Worm (Caenorhabditis elegans) whole organism, mixed stage, embryonic: ENCODE results near the gene ugt-15.

Source experiments
- M03D4.4 ChIP-seq: sonication (generic microtip); optimal IDR thresholded peaks from 2 replicates; lab custom pipeline; 2017; ENCODE audit warnings: mild to moderate bottlenecking, missing genetic modification characterization, missing compliant biosample characterization
- bed-3 ChIP-seq: fragments of 200-800 bp; sonication (Bioruptor generic); optimal IDR thresholded peaks from 3 replicates; lab custom pipeline; 2018; ENCODE audit warnings: mild to moderate bottlenecking, missing genetic modification characterization, moderate library complexity, missing compliant biosample characterization
- blmp-1 ChIP-seq: fragments of 150-350 bp; optimal IDR thresholded peaks from 2 replicates; lab custom pipeline; 2014; ENCODE audit warnings: missing biosample characterization, missing genetic modification characterization
- ceh-39 ChIP-seq: fragments of 150-350 bp; optimal IDR thresholded peaks from 2 replicates; lab custom pipeline; 2014; ENCODE audit warnings: missing biosample characterization, missing genetic modification characterization
- ceh-43 ChIP-seq: fragments of 200-800 bp; sonication (Bioruptor generic); optimal IDR thresholded peaks from 2 replicates; lab custom pipeline; 2018; ENCODE audit warnings: mild to moderate bottlenecking, missing genetic modification characterization, moderate library complexity, missing compliant biosample characterization
- ceh-83 ChIP-seq: fragments of 200-800 bp; sonication (Bioruptor generic); optimal IDR thresholded peaks from 2 replicates; lab custom pipeline; 2018; ENCODE audit warnings: mild to moderate bottlenecking, missing genetic modification characterization, missing compliant biosample characterization
- ces-1 ChIP-seq: fragments of 150-350 bp; optimal IDR thresholded peaks from 2 replicates; lab custom pipeline; 2014; ENCODE audit warnings: missing biosample characterization, missing genetic modification reagents, missing genetic modification characterization
- elt-1 ChIP-seq: sonication (generic microtip); optimal IDR thresholded peaks from 2 replicates; lab custom pipeline; 2017; ENCODE audit warnings: missing genetic modification characterization, mild to moderate bottlenecking, missing compliant biosample characterization, antibody characterized with exemption, moderate library complexity, borderline replicate concordance; ENCODE audit not compliant: insufficient read depth
- flh-1 ChIP-seq: fragments of 200-800 bp; sonication (Bioruptor generic); optimal IDR thresholded peaks from 2 replicates; lab custom pipeline; 2018; ENCODE audit warnings: mild to moderate bottlenecking, missing genetic modification characterization, moderate library complexity, missing compliant biosample characterization
- ham-2 ChIP-seq: fragments of 200-800 bp; sonication (Bioruptor generic); optimal IDR thresholded peaks from 2 replicates; lab custom pipeline; 2018; ENCODE audit warnings: mild to moderate bottlenecking, missing genetic modification characterization, missing compliant biosample characterization
- hlh-1 ChIP-seq: fragments of 150-350 bp; optimal IDR thresholded peaks from 2 replicates; lab custom pipeline; 2014; ENCODE audit warnings: missing biosample characterization, missing genetic modification reagents, missing genetic modification characterization
- lin-13 ChIP-seq: fragments of 150-350 bp; optimal IDR thresholded peaks from 2 replicates; lab custom pipeline; 2014; ENCODE audit warnings: missing biosample characterization, missing genetic modification characterization
- lin-32 ChIP-seq: fragments of 200-800 bp; sonication (Bioruptor generic); optimal IDR thresholded peaks from 2 replicates; lab custom pipeline; 2018; ENCODE audit warnings: mild to moderate bottlenecking, missing genetic modification characterization, missing compliant biosample characterization
- lsy-2 ChIP-seq: fragments of 150-350 bp; optimal IDR thresholded peaks from 2 replicates; lab custom pipeline; 2014; ENCODE audit warnings: missing biosample characterization, missing genetic modification characterization
- mab-5 ChIP-seq: fragments of 150-350 bp; optimal IDR thresholded peaks from 2 replicates; lab custom pipeline; 2014; ENCODE audit warnings: missing biosample characterization, missing genetic modification characterization
- mep-1 ChIP-seq: fragments of 150-350 bp; optimal IDR thresholded peaks from 2 replicates; lab custom pipeline; 2017; ENCODE audit warnings: missing biosample characterization, missing genetic modification reagents, missing genetic modification characterization, inconsistent platforms
- mls-2 ChIP-seq: sonication (generic microtip); optimal IDR thresholded peaks from 2 replicates; lab custom pipeline; 2016; ENCODE audit warnings: mild to moderate bottlenecking, missing genetic modification characterization, moderate library complexity, missing compliant biosample characterization
- nhr-12 ChIP-seq: fragments of 150-350 bp; optimal IDR thresholded peaks from 2 replicates; lab custom pipeline; 2014; ENCODE audit warnings: missing biosample characterization, missing genetic modification characterization
- nhr-237 ChIP-seq: fragments of 150-350 bp; optimal IDR thresholded peaks from 2 replicates; lab custom pipeline; 2014; ENCODE audit warnings: missing biosample characterization, missing genetic modification characterization
- nhr-28 ChIP-seq: fragments of 150-350 bp; optimal IDR thresholded peaks from 2 replicates; lab custom pipeline; 2014; ENCODE audit warnings: missing biosample characterization, missing genetic modification characterization
- nhr-76 ChIP-seq: sonication (generic microtip); optimal IDR thresholded peaks from 2 replicates; lab custom pipeline; 2017; ENCODE audit warnings: missing biosample characterization, missing genetic modification characterization
- pha-4 ChIP-seq: fragments of 150-350 bp; optimal IDR thresholded peaks from 2 replicates; lab custom pipeline; 2018; ENCODE audit warnings: missing biosample characterization, missing genetic modification reagents, missing genetic modification characterization
- sem-2 ChIP-seq: fragments of 200-800 bp; sonication (Bioruptor generic); optimal IDR thresholded peaks from 2 replicates; lab custom pipeline; 2018; ENCODE audit warnings: mild to moderate bottlenecking, missing genetic modification characterization, missing compliant biosample characterization
- snpc-4 ChIP-seq: fragments of 150-350 bp; optimal IDR thresholded peaks from 2 replicates; lab custom pipeline; 2014; ENCODE audit warnings: missing biosample characterization, missing genetic modification characterization
- sptf-1 ChIP-seq: sonication (generic microtip); optimal IDR thresholded peaks from 2 replicates; lab custom pipeline; 2017; ENCODE audit warnings: mild to moderate bottlenecking, missing genetic modification characterization, moderate library complexity, missing compliant biosample characterization
- tbx-8 ChIP-seq: fragments of 200-800 bp; sonication (Bioruptor generic); optimal IDR thresholded peaks from 2 replicates; lab custom pipeline; 2018; ENCODE audit warnings: mild to moderate bottlenecking, missing genetic modification characterization, moderate library complexity, missing compliant biosample characterization
- unc-120 ChIP-seq: sonication (generic microtip); optimal IDR thresholded peaks from 2 replicates; lab custom pipeline; 2017; ENCODE audit warnings: missing genetic modification characterization, missing compliant biosample characterization; ENCODE audit not compliant: poor library complexity, severe bottlenecking
- zip-8 ChIP-seq: fragments of 150-350 bp; optimal IDR thresholded peaks from 2 replicates; lab custom pipeline; 2014; ENCODE audit warnings: missing biosample characterization, missing genetic modification characterization
- ztf-11 ChIP-seq: fragments of 150-350 bp; optimal IDR thresholded peaks from 2 replicates; lab custom pipeline; 2014; ENCODE audit warnings: missing biosample characterization, missing genetic modification characterization

Gene ugt-15

DNA sequence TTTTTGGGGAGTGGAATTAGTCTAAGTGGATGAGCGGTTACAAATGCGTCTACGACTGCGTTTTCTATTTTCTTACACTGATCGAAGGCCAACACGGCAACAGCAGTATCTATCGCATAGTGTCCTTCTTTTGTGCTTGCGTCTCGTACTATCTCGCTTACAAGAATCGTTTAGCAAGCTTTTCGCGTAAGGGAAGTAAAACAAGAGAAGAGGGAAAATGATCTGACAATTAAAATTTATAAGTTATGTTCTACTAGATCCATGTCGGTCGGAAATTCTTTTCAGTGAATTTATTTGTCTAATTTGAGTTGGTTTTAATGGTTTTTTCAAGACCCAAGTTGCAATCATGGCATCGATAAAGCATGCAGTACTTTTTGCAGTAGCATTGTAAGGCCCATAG lies 40.3 kb upstream of the ugt-15 start, which contains the start of gene fkb-4:
Gene fkb-4 (minus strand): TSS at position 101 of the 400 bp plus-strand sequence.
- TF ChIP-seq ceh-43 (GFP tag; lab: Kevin White, UChicago), result no peak
- no peak for TF ChIP-seq ces-1 (GFP tag; lab: Kevin White, UChicago)
- no peak for TF ChIP-seq lin-13 (tag; lab: Kevin White, UChicago)
- TF ChIP-seq sptf-1, result no peak
- no peak for TF ChIP-seq elt-1 (tag; lab: Kevin White, UChicago)
- TF ChIP-seq mep-1 (tag; lab: Kevin White, UChicago), result no peak
- no peak for TF ChIP-seq sem-2 (GFP tag; lab: Kevin White, UChicago)

DNA sequence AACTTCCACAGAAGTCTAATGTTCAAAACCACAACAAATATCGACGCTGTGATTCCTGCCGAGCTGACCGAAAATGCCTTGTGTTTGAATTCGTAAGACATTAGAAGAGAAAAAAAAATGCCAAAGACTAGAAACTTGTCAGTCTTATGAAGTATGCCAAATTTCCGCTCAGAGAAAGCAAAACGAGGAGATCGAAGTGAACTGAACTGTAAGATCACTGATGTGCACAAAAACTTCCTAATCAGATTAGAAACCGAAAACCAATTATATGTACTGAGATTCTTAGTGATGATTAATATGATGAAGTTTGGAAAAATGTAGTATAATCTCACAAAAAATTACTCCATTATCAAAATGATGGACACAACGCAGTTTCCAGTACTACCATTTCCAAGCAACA lies 38.9 kb upstream of the ugt-15 start, which contains the start of gene srbc-44:
Gene srbc-44 (minus strand): TSS at position 101 of the 400 bp plus-strand sequence.
- no peak for TF ChIP-seq pha-4
- no peak for TF ChIP-seq mls-2 (tag; lab: Kevin White, UChicago)
- no peak for TF ChIP-seq bed-3 (GFP tag; lab: Kevin White, UChicago)
- TF ChIP-seq elt-1 (tag; lab: Kevin White, UChicago), result no peak
- TF ChIP-seq ham-2, result no peak

DNA sequence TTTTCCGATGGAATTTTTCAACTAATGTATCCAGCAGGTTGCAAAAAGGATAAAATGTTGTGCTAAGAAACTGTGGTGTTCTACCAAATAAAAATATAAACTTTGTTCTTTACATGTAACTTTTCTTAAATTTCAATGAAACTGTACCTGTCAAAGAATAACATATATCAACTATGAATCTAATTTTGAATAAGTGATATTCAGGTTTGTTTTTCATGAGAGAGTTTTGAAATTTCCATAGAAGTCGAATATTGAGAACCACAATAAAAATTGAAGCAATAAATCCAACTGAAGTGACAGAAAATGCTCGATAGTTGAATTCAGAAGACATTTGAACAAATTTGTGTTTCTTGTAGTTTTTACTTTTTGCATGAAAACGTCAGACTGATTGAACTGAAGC lies 37.1 kb upstream of the ugt-15 start, which contains the start of gene srbc-43:
Gene srbc-43 (minus strand): TSS at position 331 of the 400 bp plus-strand sequence.
- TF ChIP-seq snpc-4 (tag; lab: Kevin White, UChicago), result no peak
- TF ChIP-seq sptf-1, result no peak
- no peak for TF ChIP-seq sem-2 (GFP tag; lab: Kevin White, UChicago)
- TF ChIP-seq nhr-237 (tag; lab: Kevin White, UChicago), result no peak
- TF ChIP-seq lsy-2 (tag; lab: Kevin White, UChicago), result no peak
- TF ChIP-seq unc-120, result no peak
- no peak for TF ChIP-seq ceh-39
- no peak for TF ChIP-seq blmp-1 (tag; lab: Kevin White, UChicago)
- TF ChIP-seq nhr-28 (tag; lab: Kevin White, UChicago), result no peak
- TF ChIP-seq ces-1 (GFP tag; lab: Kevin White, UChicago), result no peak
- TF ChIP-seq ceh-83, result no peak
- no peak for TF ChIP-seq mep-1 (tag; lab: Kevin White, UChicago)
- no peak for TF ChIP-seq hlh-1 (tag; lab: Kevin White, UChicago)
- no peak for TF ChIP-seq ceh-43 (GFP tag; lab: Kevin White, UChicago)
- TF ChIP-seq ztf-11 (tag; lab: Kevin White, UChicago), result no peak
- TF ChIP-seq zip-8, result no peak
- TF ChIP-seq flh-1 (GFP tag; lab: Kevin White, UChicago), result no peak
- TF ChIP-seq bed-3 (GFP tag; lab: Kevin White, UChicago), result no peak

DNA sequence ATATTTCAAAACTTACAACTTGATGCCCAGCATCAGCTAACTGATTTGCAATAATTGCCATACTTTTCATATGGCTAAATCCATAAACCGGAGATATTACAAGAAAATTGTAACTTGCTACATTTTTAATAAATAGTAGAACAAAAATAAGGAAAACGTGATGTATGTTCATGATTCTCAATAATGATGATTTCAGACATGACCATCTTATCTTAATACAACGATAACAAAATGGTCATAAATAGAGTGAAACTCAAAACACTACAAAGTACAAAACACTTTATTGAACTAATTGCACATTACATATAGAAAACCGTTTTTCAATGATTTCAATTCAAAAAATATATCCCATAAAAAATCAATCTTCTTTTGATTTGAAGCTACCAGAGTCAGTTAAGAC lies 34.6 kb upstream of the ugt-15 start, which contains the start of gene ugt-5:
Gene ugt-5 (minus strand): TSS at position 214 of the 400 bp plus-strand sequence.
- TF ChIP-seq snpc-4 (tag; lab: Kevin White, UChicago) (no peak), bed-3 (GFP tag; lab: Kevin White, UChicago) (no peak), M03D4.4 (no peak), mab-5 (tag; lab: Kevin White, UChicago) (no peak), hlh-1 (tag; lab: Kevin White, UChicago) (no peak), nhr-12 (no peak), ceh-83 (no peak), mls-2 (tag; lab: Kevin White, UChicago) (no peak), nhr-28 (tag; lab: Kevin White, UChicago) (no peak), ham-2 (no peak), elt-1 (tag; lab: Kevin White, UChicago) (no peak), tbx-8 (GFP tag; lab: Kevin White, UChicago) (no peak), nhr-76 (tag; lab: Kevin White, UChicago) (no peak)
- TF ChIP-seq, all 35 proteins: peak for 0

ce11 chrV:12795196-12795595 lies 32.1 kb upstream of the ugt-15 start, which contains the start of gene ugt-4:
ugt-4 (minus strand) TSS chrV:12795336.
- TF ChIP-seq tbx-8 (GFP tag; lab: Kevin White, UChicago) (no peak), nhr-237 (tag; lab: Kevin White, UChicago) (no peak), unc-120 (no peak), nhr-28 (tag; lab: Kevin White, UChicago) (no peak), bed-3 (GFP tag; lab: Kevin White, UChicago) (no peak), zip-8 (no peak), M03D4.4 (no peak), lin-32 (GFP tag; lab: Kevin White, UChicago) (no peak), nhr-12 (no peak), mls-2 (tag; lab: Kevin White, UChicago) (no peak)
